Fruit fly (Drosophila melanogaster) whole organism: ENCODE results near the gene Est-Q.

Experiments used
- Dll ChIP-seq: fragments of >200 bp; optimal IDR thresholded peaks from 2 replicates; lab custom pipeline; 2017
- psq ChIP-seq: fragments of >200 bp; optimal IDR thresholded peaks from 2 replicates; lab custom pipeline; 2017
- usp ChIP-seq: fragments of >200 bp; optimal IDR thresholded peaks from 2 replicates; lab custom pipeline; 2017; ENCODE audit warnings: missing biosample characterization, missing genetic modification characterization, mixed read lengths

DNA sequence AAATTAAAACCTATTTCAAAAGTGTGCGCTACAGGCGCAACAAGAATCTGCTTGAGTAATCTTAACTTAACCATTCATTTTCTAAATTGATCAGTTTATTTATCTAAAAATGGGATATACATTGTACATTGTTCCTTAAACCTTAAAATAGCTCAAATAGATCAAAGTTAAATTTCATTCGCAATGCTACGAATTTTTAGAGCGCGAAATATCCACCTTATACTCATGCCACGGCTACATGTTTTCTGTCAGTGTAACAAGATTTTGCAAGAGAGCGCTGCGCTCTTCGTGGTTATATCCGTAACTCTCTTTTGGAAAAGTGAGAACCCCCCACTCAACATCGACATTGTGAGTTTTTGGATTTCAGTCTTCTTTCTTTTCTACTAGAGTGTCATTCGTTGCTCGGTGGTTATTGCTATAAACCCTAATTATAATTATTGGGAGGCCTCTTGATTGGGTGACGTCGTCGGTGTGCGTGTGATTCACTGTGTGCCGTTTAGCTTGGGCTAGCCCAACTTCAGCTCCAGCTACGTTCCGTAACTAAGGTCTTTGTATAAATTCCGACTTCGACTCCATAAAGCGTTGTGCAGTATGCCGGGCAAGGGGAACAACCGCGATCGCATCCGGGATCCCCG is 8.4 kb downstream of the Est-Q start:
- TF ChIP-seq psq (no peak), Dll (lab: Kevin White, UChicago) (no peak), usp (GFP tag; lab: Kevin White, UChicago) (no peak)
